Fruit fly (Drosophila melanogaster) whole organism, wandering third instar larva: ENCODE measurements around the gene dyw.

Experiments used
- Abd-B ChIP-seq: fragments of >200 bp; optimal IDR thresholded peaks from 2 replicates; lab custom pipeline; 2017; ENCODE audit warnings: missing biosample characterization, missing genetic modification characterization
- CG32264 ChIP-seq: fragments of 200-800 bp; sonication (Bioruptor generic); optimal IDR thresholded peaks from 2 replicates; lab custom pipeline; 2016; ENCODE audit warnings: missing biosample characterization, missing genetic modification characterization
- CG9705 ChIP-seq: fragments of 200-800 bp; sonication (Bioruptor generic); optimal IDR thresholded peaks from 2 replicates; lab custom pipeline; 2018; ENCODE audit warnings: missing biosample characterization, mild to moderate bottlenecking, missing genetic modification characterization
- Dif ChIP-seq: fragments of 200-275, 200-300 bp; sonication (Bioruptor generic); optimal IDR thresholded peaks from 2 replicates; lab custom pipeline; 2018; ENCODE audit warnings: missing biosample characterization, missing genetic modification characterization; ENCODE audit not compliant: partially characterized antibody
- GATAd ChIP-seq: sonication (Bioruptor generic); optimal IDR thresholded peaks from 2 replicates; lab custom pipeline; 2016; ENCODE audit warnings: missing biosample characterization, missing genetic modification characterization
- HLH106 ChIP-seq: fragments of 200-800 bp; optimal IDR thresholded peaks from 3 replicates; lab custom pipeline; 2019; ENCODE audit warnings: missing biosample characterization, mild to moderate bottlenecking, missing genetic modification characterization, moderate library complexity
- Hnf4 ChIP-seq: fragments of 200-800 bp; sonication (Bioruptor generic); optimal IDR thresholded peaks from 2 replicates; lab custom pipeline; 2016; ENCODE audit warnings: missing biosample characterization, mild to moderate bottlenecking, missing genetic modification characterization
- Hr83 ChIP-seq: fragments of 200-300 bp; sonication (Bioruptor generic); optimal IDR thresholded peaks from 2 replicates; lab custom pipeline; 2016; ENCODE audit warnings: missing biosample characterization, mild to moderate bottlenecking, missing genetic modification characterization, moderate library complexity; ENCODE audit not compliant: poor library complexity, severe bottlenecking
- Jra ChIP-seq: sonication (Bioruptor generic); optimal IDR thresholded peaks from 2 replicates; lab custom pipeline; 2016; ENCODE audit warnings: missing biosample characterization, missing genetic modification characterization
- Mio ChIP-seq: sonication (Bioruptor generic); optimal IDR thresholded peaks from 2 replicates; lab custom pipeline; 2016; ENCODE audit warnings: missing biosample characterization, missing genetic modification characterization
- Myc ChIP-seq: fragments of >200 bp; optimal IDR thresholded peaks from 2 replicates; lab custom pipeline; 2017
- N ChIP-seq: fragments of >200 bp; optimal IDR thresholded peaks from 2 replicates; lab custom pipeline; 2018; ENCODE audit warnings: missing biosample characterization, missing external identifiers, missing genetic modification characterization
- OdsH ChIP-seq: fragments of 200-800 bp; sonication (Bioruptor generic); optimal IDR thresholded peaks from 2 replicates; lab custom pipeline; 2016; ENCODE audit warnings: missing biosample characterization, mild to moderate bottlenecking, missing genetic modification characterization
- Rel ChIP-seq, 2 experiments: fragments of 200-800 bp; sonication (Bioruptor generic) in 1 of 2; optimal IDR thresholded peaks; 2 replicates in 1 of 2; 3 replicates in 1 of 2; lab custom pipeline; 2016 to 2019; ENCODE audit warnings: mild to moderate bottlenecking in 2 of 2, missing biosample characterization in 2 of 2, missing genetic modification characterization in 2 of 2, moderate library complexity in 1 of 2
- Sp1 ChIP-seq: fragments of 200-800 bp; sonication (Bioruptor generic); optimal IDR thresholded peaks from 3 replicates; lab custom pipeline; 2019; ENCODE audit warnings: missing biosample characterization, mild to moderate bottlenecking, missing genetic modification characterization, moderate library complexity
- Vsx2 ChIP-seq: fragments of 200-300, 225-300 bp; sonication (Bioruptor generic); optimal IDR thresholded peaks from 2 replicates; lab custom pipeline; 2018; ENCODE audit warnings: missing biosample characterization, missing genetic modification characterization; ENCODE audit not compliant: partially characterized antibody
- br ChIP-seq: fragments of 200-800 bp; sonication (Bioruptor generic); optimal IDR thresholded peaks from 2 replicates; lab custom pipeline; 2016; ENCODE audit warnings: missing biosample characterization, missing genetic modification characterization
- dl ChIP-seq, 2 experiments: fragments of 175-275, 200-275 bp in 1 of 2; fragments of 200-275 bp in 1 of 2; sonication (Bioruptor generic); optimal IDR thresholded peaks; lab custom pipeline; 2018; ENCODE audit warnings: mild to moderate bottlenecking in 2 of 2, missing biosample characterization in 2 of 2, missing genetic modification characterization in 2 of 2, moderate library complexity in 2 of 2; ENCODE audit not compliant: partially characterized antibody in 2 of 2, insufficient read depth in 1 of 2
- dmrt93B ChIP-seq: fragments of 200-800 bp; sonication (Bioruptor generic); optimal IDR thresholded peaks from 2 replicates; lab custom pipeline; 2018; ENCODE audit warnings: missing biosample characterization, mild to moderate bottlenecking, missing genetic modification characterization
- dsf ChIP-seq: sonication (Bioruptor generic); optimal IDR thresholded peaks from 2 replicates; lab custom pipeline; 2016; ENCODE audit warnings: missing biosample characterization, missing genetic modification characterization, borderline replicate concordance
- ey ChIP-seq: fragments of 200-800 bp; sonication (Bioruptor generic); optimal IDR thresholded peaks from 2 replicates; lab custom pipeline; 2016; ENCODE audit warnings: missing biosample characterization, missing genetic modification characterization
- foxo ChIP-seq, 2 experiments: fragments of 200-800 bp; sonication (Bioruptor generic); optimal IDR thresholded peaks; 2 replicates in 1 of 2; 3 replicates in 1 of 2; lab custom pipeline; 2016 to 2017; ENCODE audit warnings: missing biosample characterization in 2 of 2, missing genetic modification characterization in 2 of 2
- fru ChIP-seq: fragments of 200-800 bp; sonication (Bioruptor generic); optimal IDR thresholded peaks from 3 replicates; lab custom pipeline; 2016; ENCODE audit warnings: missing biosample characterization, mild to moderate bottlenecking, missing genetic modification characterization
- h ChIP-seq: fragments of 200-800 bp; sonication (Bioruptor generic); optimal IDR thresholded peaks from 3 replicates; lab custom pipeline; 2016; ENCODE audit warnings: missing biosample characterization, mild to moderate bottlenecking, missing genetic modification characterization
- lola ChIP-seq: fragments of >200 bp; optimal IDR thresholded peaks from 2 replicates; lab custom pipeline; 2017; ENCODE audit warnings: missing biosample characterization, missing genetic modification characterization
- psq ChIP-seq: fragments of 200-800 bp; sonication (Bioruptor generic); optimal IDR thresholded peaks from 3 replicates; lab custom pipeline; 2017; ENCODE audit warnings: missing biosample characterization, mild to moderate bottlenecking, missing genetic modification characterization, moderate library complexity
- rgr ChIP-seq: fragments of 200-800 bp; sonication (Bioruptor generic); optimal IDR thresholded peaks from 3 replicates; lab custom pipeline; 2016; ENCODE audit warnings: missing biosample characterization, mild to moderate bottlenecking, missing genetic modification characterization
- sage ChIP-seq: fragments of 200-800 bp; sonication (Bioruptor generic); optimal IDR thresholded peaks from 2 replicates; lab custom pipeline; 2016; ENCODE audit warnings: missing biosample characterization, mild to moderate bottlenecking, missing genetic modification characterization
- sv ChIP-seq: fragments of 200-800 bp; sonication (Bioruptor generic); optimal IDR thresholded peaks from 3 replicates; lab custom pipeline; 2016; ENCODE audit warnings: missing biosample characterization, missing genetic modification characterization
- tai ChIP-seq: sonication (Bioruptor generic); optimal IDR thresholded peaks from 2 replicates; lab custom pipeline; 2016; ENCODE audit warnings: missing biosample characterization, missing genetic modification characterization
- usp ChIP-seq: fragments of >200 bp; optimal IDR thresholded peaks from 2 replicates; lab custom pipeline; 2017; ENCODE audit warnings: missing biosample characterization, missing genetic modification characterization
- woc ChIP-seq: sonication (Bioruptor generic); optimal IDR thresholded peaks from 2 replicates; lab custom pipeline; 2016; ENCODE audit warnings: missing biosample characterization, mild to moderate bottlenecking, missing genetic modification characterization

dyw gene

DNA sequence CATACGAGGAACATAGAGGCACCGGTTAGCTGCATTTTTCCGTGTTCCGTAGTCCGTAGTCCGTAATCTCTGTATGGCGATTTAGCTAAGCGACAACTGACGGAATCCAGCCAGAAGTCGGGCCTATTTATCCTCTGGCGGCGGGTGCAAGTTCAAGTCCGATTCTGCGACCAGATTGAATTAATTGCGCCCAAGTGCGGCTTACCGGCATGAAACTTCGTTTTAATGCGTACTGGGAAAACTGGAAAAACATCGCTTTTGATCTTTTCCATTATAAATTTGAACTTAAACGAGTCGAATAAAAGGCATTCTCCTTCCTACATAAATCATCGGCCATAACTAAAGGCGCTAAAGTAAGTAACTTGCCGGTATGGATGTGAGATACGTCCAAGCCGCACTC is at the start of gene dyw:
Gene dyw, minus strand, starts transcription at position 101 of the 400 bp plus-strand sequence.
- TF ChIP-seq rgr (GFP tag; lab: Kevin White, UChicago) (no peak), Mio (GFP tag; lab: Kevin White, UChicago) (no peak), Myc (lab: Kevin White, UChicago) (no peak), tai (no peak), Dif (GFP tag; lab: Kevin White, UChicago) (no peak), Sp1 (GFP tag; lab: Kevin White, UChicago) (no peak), dsf (GFP tag; lab: Kevin White, UChicago) (no peak)

- peak; percentile 62 for TF ChIP-seq sv (GFP tag; lab: Kevin White, UChicago)
- no peak for TF ChIP-seq usp (GFP tag; lab: Kevin White, UChicago)
- peak; percentile 31 for TF ChIP-seq psq (GFP tag; lab: Kevin White, UChicago)
- TF ChIP-seq fru (GFP tag; lab: Kevin White, UChicago) = peak; percentile 55
- TF ChIP-seq CG32264 (GFP tag; lab: Kevin White, UChicago) = no peak
- TF ChIP-seq br = peak; percentile 54
- TF ChIP-seq N = no peak
- no peak for TF ChIP-seq Vsx2 (GFP tag; lab: Kevin White, UChicago)
- TF ChIP-seq sage (GFP tag; lab: Kevin White, UChicago) = no peak
- TF ChIP-seq Hnf4 (GFP tag; lab: Kevin White, UChicago) = no peak
- no peak for TF ChIP-seq dmrt93B
- TF ChIP-seq rgr (GFP tag; lab: Kevin White, UChicago) = peak; percentile 70
- TF ChIP-seq ey = peak; percentile 56
- TF ChIP-seq GATAd (GFP tag; lab: Kevin White, UChicago) = no peak
- TF ChIP-seq dsf (GFP tag; lab: Kevin White, UChicago) = no peak
- TF ChIP-seq foxo (GFP tag; optimal IDR thresholded peaks at IDR 0.05; lab: Kevin White, UChicago) = peak in 1 of 2 experiments; percentile 75
- peak; percentile 72 for TF ChIP-seq h (GFP tag; lab: Kevin White, UChicago)
- no peak for TF ChIP-seq lola
- peak; percentile 54 for TF ChIP-seq OdsH (GFP tag; lab: Kevin White, UChicago)
These were observed 49.3 kb upstream of the dyw start for dm6 chrX:2743020-2743419.

- TF ChIP-seq dmrt93B (no peak), br (no peak), lola (no peak), psq (GFP tag; lab: Kevin White, UChicago) (no peak), Dif (GFP tag; lab: Kevin White, UChicago) (no peak), woc (GFP tag; lab: Kevin White, UChicago) (no peak), Rel (GFP tag; optimal IDR thresholded peaks at IDR 0.05; lab: Kevin White, UChicago) (no peak), Rel (tag; optimal IDR thresholded peaks at IDR 0.05; lab: Kevin White, UChicago) (no peak), h (GFP tag; lab: Kevin White, UChicago) (no peak), dl (GFP tag; optimal IDR thresholded peaks at IDR 0.05; lab: Kevin White, UChicago; ENCODE audit: insufficient read depth in 1 of 2, partially characterized antibody in 2 of 2) (no peak), HLH106 (no peak), Jra (GFP tag; lab: Kevin White, UChicago) (no peak), CG9705 (no peak), OdsH (GFP tag; lab: Kevin White, UChicago) (no peak), sv (GFP tag; lab: Kevin White, UChicago) (no peak), tai (no peak), Hr83 (GFP tag; lab: Kevin White, UChicago) (no peak), rgr (GFP tag; lab: Kevin White, UChicago) (no peak)
These were observed 48.4 kb upstream of the dyw start for dm6 chrX:2742067-2742466.

dm6 chrX:2740084-2740483 is 46.4 kb upstream of the dyw start, which contains the start of gene kirre:
TSS of gene kirre (plus strand) at chrX:2740384.
- no peak for TF ChIP-seq Abd-B (GFP tag; lab: Kevin White, UChicago)
- no peak for TF ChIP-seq Hr83 (GFP tag; lab: Kevin White, UChicago)
- TF ChIP-seq, all 38 proteins: peak for 0
